Worm (Caenorhabditis elegans): ENCODE data around the gene D2089.3.

- TF ChIP-seq hlh-12 (tag; optimal IDR thresholded peaks at IDR 0.05) (no peak), cebp-1 (GFP tag; IDR thresholded peaks at IDR 0.05) (no peak), cebp-1 (tag; optimal IDR thresholded peaks at IDR 0.05) (no peak), snpc-4 (GFP tag; optimal IDR thresholded peaks at IDR 0.05) (no peak), snpc-4 (tag; optimal IDR thresholded peaks at IDR 0.05) (no peak), nfya-2 (GFP tag; IDR thresholded peaks at IDR 0.05) (no peak), madf-3 (GFP tag; IDR thresholded peaks at IDR 0.05) (no peak), T26A5.8 (tag; optimal IDR thresholded peaks at IDR 0.05) (no peak), sptf-2 (GFP tag; optimal IDR thresholded peaks at IDR 0.05) (no peak), F39B2.1 (GFP tag; IDR thresholded peaks at IDR 0.05) (no peak), ceh-27 (GFP tag; optimal IDR thresholded peaks at IDR 0.05) (no peak), hmg-20 (GFP tag; IDR thresholded peaks at IDR 0.05) (no peak), him-1 (tag; optimal IDR thresholded peaks at IDR 0.05) (no peak)
Measured at ce11 chrII:10621965-10622364, 43.0 kb downstream of the D2089.3 start, which contains the start of gene cutl-9.

Measured in whole organism, young adult.